Worm (Caenorhabditis elegans) whole organism, mixed stage, embryonic: Measurements from ENCODE around the gene rhgf-2.

Experiments
- hlh-1 ChIP-seq: fragments of 150-350 bp; optimal IDR thresholded peaks from 2 replicates; lab custom pipeline; 2014; ENCODE audit warnings: missing biosample characterization, missing genetic modification reagents, missing genetic modification characterization
- lin-13 ChIP-seq: fragments of 150-350 bp; optimal IDR thresholded peaks from 2 replicates; lab custom pipeline; 2014; ENCODE audit warnings: missing biosample characterization, missing genetic modification characterization
- lin-32 ChIP-seq: fragments of 200-800 bp; sonication (Bioruptor generic); optimal IDR thresholded peaks from 2 replicates; lab custom pipeline; 2018; ENCODE audit warnings: mild to moderate bottlenecking, missing genetic modification characterization, missing compliant biosample characterization
- mab-5 ChIP-seq: fragments of 150-350 bp; optimal IDR thresholded peaks from 2 replicates; lab custom pipeline; 2014; ENCODE audit warnings: missing biosample characterization, missing genetic modification characterization
- mep-1 ChIP-seq: fragments of 150-350 bp; optimal IDR thresholded peaks from 2 replicates; lab custom pipeline; 2017; ENCODE audit warnings: missing biosample characterization, missing genetic modification reagents, missing genetic modification characterization, inconsistent platforms
- ztf-11 ChIP-seq: fragments of 150-350 bp; optimal IDR thresholded peaks from 2 replicates; lab custom pipeline; 2014; ENCODE audit warnings: missing biosample characterization, missing genetic modification characterization

- no peak for TF ChIP-seq mab-5 (tag; lab: Kevin White, UChicago)
- TF ChIP-seq lin-13 (tag; lab: Kevin White, UChicago) = no peak
- no peak for TF ChIP-seq mep-1 (tag; lab: Kevin White, UChicago)
- TF ChIP-seq hlh-1 (tag; lab: Kevin White, UChicago) = no peak
- no peak for TF ChIP-seq lin-32 (GFP tag; lab: Kevin White, UChicago)
- TF ChIP-seq ztf-11 (tag; lab: Kevin White, UChicago) = no peak
These were observed 2.1 kb downstream of the rhgf-2 start for ce11 chrII:4102723-4103122.
